Fruit fly (Drosophila melanogaster): ENCODE data around the gene Task7.

Gene Task7

DNA sequence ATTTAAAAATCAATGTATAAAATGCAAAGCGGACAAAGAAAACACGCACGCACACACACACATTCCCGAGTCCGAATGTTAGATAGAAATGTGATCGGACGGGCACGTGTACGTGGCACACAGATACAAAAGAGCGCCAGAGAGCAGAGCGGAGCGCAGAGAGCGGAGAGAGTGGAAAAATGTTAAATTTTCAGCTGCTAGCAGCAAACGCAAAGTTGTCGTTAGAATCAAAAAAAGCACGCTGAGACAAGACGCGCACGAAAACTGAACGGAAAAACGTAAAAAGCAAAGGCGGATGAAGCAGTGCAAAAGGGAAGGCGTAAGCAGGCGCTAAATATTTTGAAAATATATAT lies 7.2 kb upstream of the Task7 start (continued):
- TF ChIP-seq H15 (GFP tag; IDR thresholded peaks at IDR 0.05) (no peak), CG4328 (GFP tag; optimal IDR thresholded peaks at IDR 0.05) (no peak), CG31224 (GFP tag; IDR thresholded peaks at IDR 0.05) (no peak), E2f2 (GFP tag; IDR thresholded peaks at IDR 0.05) (no peak), CG4617 (GFP tag; optimal IDR thresholded peaks at IDR 0.05; ENCODE audit: borderline replicate concordance) (no peak), CG12104 (GFP tag; optimal IDR thresholded peaks at IDR 0.05) (no peak), tup (GFP tag; optimal IDR thresholded peaks at IDR 0.05) (no peak), Bteb2 (GFP tag; optimal IDR thresholded peaks at IDR 0.05) (no peak), ttk (GFP tag; IDR thresholded peaks at IDR 0.05) (no peak), kah (GFP tag; optimal IDR thresholded peaks at IDR 0.05) (peak; percentile 79), CG10959 (GFP tag; IDR thresholded peaks at IDR 0.05) (no peak), Kr (GFP tag; optimal IDR thresholded peaks at IDR 0.05) (no peak), Mes4 (GFP tag; optimal IDR thresholded peaks at IDR 0.05) (no peak), CG11504 (tag; optimal IDR thresholded peaks at IDR 0.05) (no peak), salm (tag; optimal IDR thresholded peaks at IDR 0.05) (no peak), Dip2 (GFP tag; IDR thresholded peaks at IDR 0.05) (no peak), NC2α (GFP tag; optimal IDR thresholded peaks at IDR 0.05) (no peak), disco-r (GFP tag; optimal IDR thresholded peaks at IDR 0.05) (no peak), CG14710 (tag; optimal IDR thresholded peaks at IDR 0.05) (no peak), Nf-YC (tag; optimal IDR thresholded peaks at IDR 0.05) (no peak), CG8359 (GFP tag; optimal IDR thresholded peaks at IDR 0.05; ENCODE audit: borderline replicate concordance) (no peak), CG3407 (GFP tag; optimal IDR thresholded peaks at IDR 0.05) (no peak), CG10321 (GFP tag; IDR thresholded peaks at IDR 0.05) (no peak), so (GFP tag; IDR thresholded peaks at IDR 0.05) (no peak), Doc2 (GFP tag; IDR thresholded peaks at IDR 0.05) (no peak), da (GFP tag; optimal IDR thresholded peaks at IDR 0.05) (no peak), Bgb (GFP tag; IDR thresholded peaks at IDR 0.05; ENCODE audit: partially characterized antibody) (no peak), danr (GFP tag; IDR thresholded peaks at IDR 0.05) (no peak), CG10543 (GFP tag; optimal IDR thresholded peaks at IDR 0.05) (peak; percentile 33), CG10267 (tag; optimal IDR thresholded peaks at IDR 0.05) (no peak), BEAF-32 (GFP tag; optimal IDR thresholded peaks at IDR 0.05) (no peak), Meics (GFP tag; optimal IDR thresholded peaks at IDR 0.05) (no peak), CG14050 (GFP tag; IDR thresholded peaks at IDR 0.05) (no peak), Hr78 (GFP tag; optimal IDR thresholded peaks at IDR 0.05) (no peak), bsh (GFP tag; optimal IDR thresholded peaks at IDR 0.05) (peak in 1 of 2 experiments; percentile 26), cato (GFP tag; optimal IDR thresholded peaks at IDR 0.05; ENCODE audit: borderline replicate concordance) (no peak), caup (GFP tag; optimal IDR thresholded peaks at IDR 0.05; ENCODE audit: severe bottlenecking) (no peak), CG10654 (GFP tag; optimal IDR thresholded peaks at IDR 0.05) (no peak), CG42726 (GFP tag; IDR thresholded peaks at IDR 0.05; ENCODE audit: partially characterized antibody) (no peak), lmd (GFP tag; IDR thresholded peaks at IDR 0.05) (no peak), en (GFP tag; optimal IDR thresholded peaks at IDR 0.05) (no peak), Dll (GFP tag; IDR thresholded peaks at IDR 0.05; ENCODE audit: partially characterized antibody) (no peak), Blimp-1 (GFP tag; optimal IDR thresholded peaks at IDR 0.05) (no peak), Atf-2 (GFP tag; optimal IDR thresholded peaks at IDR 0.05) (no peak), gem (tag; optimal IDR thresholded peaks at IDR 0.05) (no peak), Oaz (GFP tag; IDR thresholded peaks at IDR 0.05) (no peak), CG10274 (GFP tag; optimal IDR thresholded peaks at IDR 0.05) (no peak), Chrac-16 (GFP tag; optimal IDR thresholded peaks at IDR 0.05) (no peak), Bdp1 (GFP tag; optimal IDR thresholded peaks at IDR 0.05) (no peak), CG2116 (GFP tag; optimal IDR thresholded peaks at IDR 0.05) (no peak), CG18619 (GFP tag; optimal IDR thresholded peaks at IDR 0.05) (no peak)

All from whole organism, embryonic.